Worm (Caenorhabditis elegans) whole organism, late embryonic: Measurements from ENCODE around the gene F10E9.3.

Experiments used
- F13H6.1 ChIP-seq: sonication (generic microtip); optimal IDR thresholded peaks from 2 replicates; lab custom pipeline; 2016; ENCODE audit warnings: missing genetic modification characterization, missing compliant biosample characterization
- K02D7.2 ChIP-seq: sonication (generic microtip); optimal IDR thresholded peaks from 2 replicates; lab custom pipeline; 2017; ENCODE audit warnings: mild to moderate bottlenecking, missing genetic modification characterization, missing compliant biosample characterization
- K09A11.1 ChIP-seq: sonication (generic microtip); optimal IDR thresholded peaks from 2 replicates; lab custom pipeline; 2017; ENCODE audit warnings: antibody characterized with exemption, mild to moderate bottlenecking, missing genetic modification characterization, missing compliant biosample characterization; ENCODE audit not compliant: insufficient read depth
- ama-1 ChIP-seq: fragments of 150-350 bp; optimal IDR thresholded peaks from 2 replicates; lab custom pipeline; 2014
- che-1 ChIP-seq: sonication (generic microtip); optimal IDR thresholded peaks from 2 replicates; lab custom pipeline; 2016; ENCODE audit warnings: mild to moderate bottlenecking, missing genetic modification characterization, missing compliant biosample characterization
- elt-2 ChIP-seq: sonication (generic microtip); optimal IDR thresholded peaks from 2 replicates; lab custom pipeline; 2016; ENCODE audit warnings: missing genetic modification reagents, missing genetic modification characterization, missing compliant biosample characterization
- hlh-30 ChIP-seq: sonication (generic microtip); optimal IDR thresholded peaks from 2 replicates; lab custom pipeline; 2017; ENCODE audit warnings: antibody characterized with exemption, missing genetic modification characterization, missing compliant biosample characterization; ENCODE audit not compliant: insufficient read depth
- nhr-11 ChIP-seq: fragments of 150-350 bp; optimal IDR thresholded peaks from 2 replicates; lab custom pipeline; 2014; ENCODE audit warnings: missing biosample characterization, missing genetic modification characterization
- pat-9 ChIP-seq: fragments of 200-800 bp; sonication (Bioruptor generic); optimal IDR thresholded peaks from 2 replicates; lab custom pipeline; 2018; ENCODE audit warnings: mild to moderate bottlenecking, missing genetic modification characterization, moderate library complexity, missing compliant biosample characterization
- tbx-7 ChIP-seq: sonication (generic microtip); optimal IDR thresholded peaks from 2 replicates; lab custom pipeline; 2016; ENCODE audit warnings: missing genotype, missing genetic modification characterization, missing compliant biosample characterization
- unc-86 ChIP-seq: sonication (generic microtip); optimal IDR thresholded peaks from 2 replicates; lab custom pipeline; 2016; ENCODE audit warnings: missing genetic modification characterization, missing compliant biosample characterization

- no peak for TF ChIP-seq F13H6.1 (tag; lab: Kevin White, UChicago)
- TF ChIP-seq K02D7.2 (tag; lab: Kevin White, UChicago), result no peak
- no peak for TF ChIP-seq tbx-7 (tag; lab: Kevin White, UChicago)
- TF ChIP-seq che-1, result no peak
- TF ChIP-seq nhr-11 (tag; lab: Kevin White, UChicago), result no peak
- no peak for TF ChIP-seq pat-9 (tag; lab: Kevin White, UChicago)
- TF ChIP-seq hlh-30, result no peak
- no peak for TF ChIP-seq ama-1 (lab: Kevin White, UChicago)
- no peak for TF ChIP-seq unc-86
- TF ChIP-seq K09A11.1 (tag; lab: Kevin White, UChicago), result no peak
- TF ChIP-seq elt-2, result no peak
These were observed 9.9 kb upstream of the F10E9.3 start for ce11 chrIII:8300860-8301396.
